Worm (Caenorhabditis elegans) whole organism, early embryonic: Measurements from ENCODE around the gene nlp-7.

Experiments used
- pes-1 ChIP-seq: fragments of 200-800 bp; sonication (Bioruptor generic); IDR thresholded peaks from 2 replicates; pipeline ENCODE4 v1.3.6; 2022; ENCODE audit warnings: missing genetic modification reagents, missing genetic modification characterization, missing compliant biosample characterization
- sea-1 ChIP-seq: fragments of 200-800 bp; sonication (Bioruptor generic); conservative IDR thresholded peaks from 2 replicates; pipeline ENCODE4 v1.3.6; 2022; ENCODE audit warnings: missing genetic modification characterization, missing compliant biosample characterization

DNA sequence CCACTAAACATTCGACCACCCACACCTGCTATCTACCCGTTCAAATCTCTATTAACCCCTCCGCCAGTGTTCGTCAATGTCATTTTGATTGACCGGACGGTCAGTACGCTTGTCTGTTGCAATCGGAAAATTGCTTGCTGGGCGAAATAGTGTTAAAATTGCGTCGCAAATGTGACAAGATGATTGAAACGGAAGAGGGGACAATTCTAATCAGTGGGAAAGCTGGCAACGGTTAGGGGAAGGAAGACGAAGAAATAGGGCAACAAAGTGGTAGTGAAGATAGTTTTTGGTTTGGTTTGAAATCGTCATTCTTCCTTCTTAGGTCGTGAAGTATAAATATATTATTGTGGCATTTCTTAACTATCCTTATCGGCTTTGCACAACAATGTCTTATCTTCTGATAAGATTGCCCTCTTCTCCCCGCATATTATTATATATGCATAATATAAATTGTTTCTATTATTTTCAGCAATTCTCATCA lies 24.5 kb upstream of the nlp-7 start:
- TF ChIP-seq pes-1 (no peak), sea-1 (GFP tag; lab: Robert Waterston, UW) (no peak)
